Fruit fly (Drosophila melanogaster): Measurements from ENCODE around the gene CG9515.

The CG9515 gene

DNA sequence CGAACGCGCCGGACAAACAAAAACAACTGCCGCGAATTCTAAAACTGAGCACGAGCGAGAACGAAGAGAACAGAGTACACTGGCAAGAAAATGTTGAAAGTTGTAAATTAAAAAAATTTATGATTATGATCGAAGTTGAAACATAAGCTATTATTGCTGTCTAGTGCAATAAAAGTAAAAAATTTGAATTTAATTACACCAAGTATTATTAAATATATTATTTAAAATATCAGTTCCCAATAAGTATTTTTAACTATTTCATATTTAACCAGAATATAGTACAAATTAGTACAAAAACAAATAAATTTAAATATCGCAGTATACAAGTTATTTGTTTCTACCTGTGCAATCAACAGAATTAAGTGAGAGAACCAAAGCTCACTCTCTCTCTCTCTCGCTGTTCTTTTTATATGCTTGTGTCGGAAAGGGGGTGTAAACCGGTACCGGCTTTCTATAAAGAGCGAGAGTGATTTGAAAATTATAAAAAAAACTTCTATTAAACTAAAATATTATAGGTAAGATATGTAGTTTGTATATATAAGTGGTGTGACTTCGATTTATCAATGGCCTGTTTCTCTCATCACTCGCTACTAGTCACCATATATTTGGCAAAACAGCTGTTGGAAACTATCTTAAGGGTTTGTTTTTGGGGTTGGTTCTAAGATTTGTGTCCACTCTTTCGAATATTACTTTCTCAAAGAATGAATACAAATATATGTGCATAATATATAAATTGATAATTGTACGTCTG lies 8.3 kb upstream of the CG9515 start, which contains the start of gene C1GalTA (continued):
- TF ChIP-seq lov (optimal IDR thresholded peaks at IDR 0.05) (no peak), lov (GFP tag; IDR thresholded peaks at IDR 0.05) (no peak; the same call in 1 of the 3 replicates), sisA (GFP tag; IDR thresholded peaks at IDR 0.05) (peak; percentile 86), CG1832 (GFP tag; optimal IDR thresholded peaks at IDR 0.05) (no peak), ash1 (GFP tag; optimal IDR thresholded peaks at IDR 0.05) (no peak), CG31441 (GFP tag; IDR thresholded peaks at IDR 0.05) (peak; percentile 100), ro (GFP tag; IDR thresholded peaks at IDR 0.05) (peak; percentile 93), CG2875 (GFP tag; optimal IDR thresholded peaks at IDR 0.05) (peak; percentile 96), tio (GFP tag; optimal IDR thresholded peaks at IDR 0.05) (peak; percentile 95), Hsf (GFP tag; optimal IDR thresholded peaks at IDR 0.05) (peak; percentile 79), CG6854 (GFP tag; optimal IDR thresholded peaks at IDR 0.05) (peak; percentile 98), jigr1 (GFP tag; IDR thresholded peaks at IDR 0.05) (peak; percentile 89), D19A (tag; optimal IDR thresholded peaks at IDR 0.05) (peak; percentile 98), crol (GFP tag; IDR thresholded peaks at IDR 0.05) (peak; percentile 68), CG8924 (tag; optimal IDR thresholded peaks at IDR 0.05) (peak; percentile 100), CG8281 (tag; optimal IDR thresholded peaks at IDR 0.05) (peak; percentile 90), Hmx (GFP tag; optimal IDR thresholded peaks at IDR 0.05) (no peak), mld (GFP tag; IDR thresholded peaks at IDR 0.05; ENCODE audit: partially characterized antibody) (no peak), CG7357 (GFP tag; IDR thresholded peaks at IDR 0.05) (peak; percentile 91), HLHmδ (GFP tag; optimal IDR thresholded peaks at IDR 0.05) (no peak), wor (GFP tag; IDR thresholded peaks at IDR 0.05) (peak; percentile 90), zfh2 (GFP tag; optimal IDR thresholded peaks at IDR 0.05) (peak; percentile 73), CG12104 (GFP tag; optimal IDR thresholded peaks at IDR 0.05) (peak; percentile 97), knrl (GFP tag; IDR thresholded peaks at IDR 0.05; ENCODE audit: partially characterized antibody) (no peak), gsb (GFP tag; IDR thresholded peaks at IDR 0.05) (peak; percentile 93), phol (tag; optimal IDR thresholded peaks at IDR 0.05) (peak; percentile 99), CG9932 (GFP tag; IDR thresholded peaks at IDR 0.05) (peak; percentile 92), fru (optimal IDR thresholded peaks at IDR 0.05) (no peak), Meics (GFP tag; optimal IDR thresholded peaks at IDR 0.05) (peak; percentile 99), Oaz (GFP tag; IDR thresholded peaks at IDR 0.05) (peak; percentile 86), Sox100B (GFP tag; optimal IDR thresholded peaks at IDR 0.05) (peak; percentile 99), CG6175 (GFP tag; IDR thresholded peaks at IDR 0.05) (peak; percentile 80), CG3281 (GFP tag; optimal IDR thresholded peaks at IDR 0.05) (peak; percentile 98), YL-1 (GFP tag; optimal IDR thresholded peaks at IDR 0.05) (peak; percentile 90), pzg (GFP tag; optimal IDR thresholded peaks at IDR 0.05) (peak; percentile 6), p53 (GFP tag; optimal IDR thresholded peaks at IDR 0.05) (no peak), CG13287 (GFP tag; IDR thresholded peaks at IDR 0.05; ENCODE audit: partially characterized antibody) (no peak), CG13894 (tag; optimal IDR thresholded peaks at IDR 0.05) (peak; percentile 96), PHDP (tag; optimal IDR thresholded peaks at IDR 0.05) (peak; percentile 99), CG7839 (tag; optimal IDR thresholded peaks at IDR 0.05) (peak; percentile 99), CG10654 (GFP tag; optimal IDR thresholded peaks at IDR 0.05) (peak; percentile 94), CHES-1-like (GFP tag; optimal IDR thresholded peaks at IDR 0.05) (peak; percentile 78), tap (tag; optimal IDR thresholded peaks at IDR 0.05) (peak; percentile 98), CG42726 (GFP tag; IDR thresholded peaks at IDR 0.05; ENCODE audit: partially characterized antibody) (no peak), shn (GFP tag; optimal IDR thresholded peaks at IDR 0.05) (peak; percentile 63), D (optimal IDR thresholded peaks at IDR 0.05) (no peak), D (GFP tag; optimal IDR thresholded peaks at IDR 0.05) (peak; percentile 97), CG15011 (GFP tag; optimal IDR thresholded peaks at IDR 0.05) (peak; percentile 97), scrt (GFP tag; optimal IDR thresholded peaks at IDR 0.05) (peak; percentile 94), pnt (GFP tag; optimal IDR thresholded peaks at IDR 0.05) (peak; percentile 53)
